Fruit fly (Drosophila melanogaster) whole organism, embryonic: ENCODE measurements around the gene CG14270.

ENCODE experiments used
- Antp ChIP-seq: fragments of 200-800 bp; sonication (Bioruptor generic); optimal IDR thresholded peaks from 3 replicates; lab custom pipeline; 2016; ENCODE audit warnings: missing biosample characterization, missing genetic modification characterization
- Atf6 ChIP-seq: fragments of 200-800 bp; sonication (Bioruptor generic); IDR thresholded peaks from 2 replicates; pipeline ENCODE4 v1.3.6; 2022; ENCODE audit warnings: missing biosample characterization, missing genetic modification characterization
- Bgb ChIP-seq: fragments of 200-800 bp; sonication (Bioruptor generic); IDR thresholded peaks from 2 replicates; pipeline ENCODE4 v1.3.6; 2022; ENCODE audit warnings: missing biosample characterization, missing genetic modification characterization; ENCODE audit not compliant: partially characterized antibody
- CG10209 ChIP-seq: fragments of 200-800 bp; sonication (Bioruptor generic); optimal IDR thresholded peaks from 3 replicates; lab custom pipeline; 2017; ENCODE audit warnings: missing biosample characterization, mild to moderate bottlenecking, missing genetic modification characterization, missing genetic modification reagents
- CG11398 ChIP-seq: fragments of 200-800 bp; sonication (Bioruptor generic); optimal IDR thresholded peaks from 2 replicates; lab custom pipeline; 2016; ENCODE audit warnings: missing biosample characterization, missing genetic modification characterization
- CG12219 ChIP-seq: fragments of 200-800 bp; sonication (Bioruptor generic); optimal IDR thresholded peaks from 3 replicates; lab custom pipeline; 2018; ENCODE audit warnings: missing biosample characterization, mild to moderate bottlenecking, missing genetic modification characterization
- CG1529 ChIP-seq: fragments of 200-800 bp; sonication (Bioruptor generic); optimal IDR thresholded peaks from 3 replicates; lab custom pipeline; 2018; ENCODE audit warnings: missing biosample characterization, missing genetic modification characterization
- CG1792 ChIP-seq: fragments of 200-800 bp; sonication (Bioruptor generic); optimal IDR thresholded peaks from 2 replicates; lab custom pipeline; 2016; ENCODE audit warnings: missing biosample characterization, missing genetic modification characterization
- CG31388 ChIP-seq: fragments of 200-800 bp; sonication (Bioruptor generic); optimal IDR thresholded peaks from 2 replicates; lab custom pipeline; 2016; ENCODE audit warnings: missing biosample characterization, missing genetic modification characterization
- CG3163 ChIP-seq: fragments of 200-800 bp; sonication (Bioruptor generic); optimal IDR thresholded peaks from 3 replicates; lab custom pipeline; 2016; ENCODE audit warnings: missing biosample characterization, missing genetic modification characterization
- CG3995 ChIP-seq: fragments of 200-800 bp; sonication (Bioruptor generic); optimal IDR thresholded peaks from 3 replicates; lab custom pipeline; 2016; ENCODE audit warnings: missing biosample characterization, missing genetic modification characterization
- CG4282 ChIP-seq: fragments of 200-800 bp; sonication (Bioruptor generic); optimal IDR thresholded peaks from 2 replicates; lab custom pipeline; 2016; ENCODE audit warnings: missing biosample characterization, missing genetic modification characterization
- CG4707 ChIP-seq: fragments of 200-800 bp; sonication (Bioruptor generic); optimal IDR thresholded peaks from 2 replicates; lab custom pipeline; 2018; ENCODE audit warnings: missing biosample characterization, mild to moderate bottlenecking, missing genetic modification characterization, moderate library complexity
- CG6813 ChIP-seq: fragments of 200-800 bp; sonication (Bioruptor generic); optimal IDR thresholded peaks from 2 replicates; lab custom pipeline; 2017; ENCODE audit warnings: missing biosample characterization, missing genetic modification characterization, mild to moderate bottlenecking, moderate library complexity, missing genetic modification reagents
- CG7271 ChIP-seq: fragments of 200-800 bp; sonication (Bioruptor generic); optimal IDR thresholded peaks from 2 replicates; lab custom pipeline; 2018; ENCODE audit warnings: missing biosample characterization, mild to moderate bottlenecking, missing genetic modification characterization, moderate library complexity
- CG8089 ChIP-seq: fragments of 200-800 bp; sonication (Bioruptor generic); optimal IDR thresholded peaks from 3 replicates; lab custom pipeline; 2016; ENCODE audit warnings: missing biosample characterization, missing genetic modification characterization
- CG9876 ChIP-seq: fragments of 200-800 bp; sonication (Bioruptor generic); optimal IDR thresholded peaks from 2 replicates; lab custom pipeline; 2016; ENCODE audit warnings: missing biosample characterization, missing genetic modification characterization
- Chrac-16 ChIP-seq: fragments of 200-800 bp; sonication (Bioruptor generic); optimal IDR thresholded peaks from 3 replicates; lab custom pipeline; 2016; ENCODE audit warnings: missing biosample characterization, missing genetic modification characterization
- Dll ChIP-seq: fragments of 200-800 bp; sonication (Bioruptor generic); IDR thresholded peaks from 4 replicates; pipeline ENCODE4 v1.3.6; 2022; ENCODE audit warnings: missing biosample characterization, missing genetic modification characterization; ENCODE audit not compliant: partially characterized antibody
- E2f2 ChIP-seq: fragments of 200-800 bp; sonication (Bioruptor generic); IDR thresholded peaks from 2 replicates; pipeline ENCODE4 v1.3.6; 2022; ENCODE audit warnings: missing biosample characterization, missing genetic modification characterization
- Gug ChIP-seq: fragments of 200-800 bp; sonication (Bioruptor generic); IDR thresholded peaks from 4 replicates; pipeline ENCODE4 v1.3.6; 2022; ENCODE audit warnings: missing biosample characterization, missing genetic modification characterization
- Hey ChIP-seq: fragments of 200-800 bp; sonication (Bioruptor generic); optimal IDR thresholded peaks from 3 replicates; lab custom pipeline; 2018; ENCODE audit warnings: missing biosample characterization, mild to moderate bottlenecking, missing genetic modification characterization
- Hr78 ChIP-seq, 2 experiments: fragments of 200-800 bp in 1 of 2; fragments of >200 bp in 1 of 2; sonication (Bioruptor generic) in 1 of 2; optimal IDR thresholded peaks; 2 replicates each; lab custom pipeline; 2017 to 2019; ENCODE audit warnings: missing biosample characterization in 2 of 2, missing genetic modification characterization in 2 of 2, mild to moderate bottlenecking in 1 of 2, moderate library complexity in 1 of 2
- Lim3 ChIP-seq: fragments of 200-800 bp; sonication (Bioruptor generic); IDR thresholded peaks from 2 replicates; pipeline ENCODE4 v1.3.6; 2022; ENCODE audit warnings: missing biosample characterization, missing genetic modification characterization
- Scr ChIP-seq: fragments of 200-800 bp; sonication (Bioruptor generic); IDR thresholded peaks from 2 replicates; pipeline ENCODE4 v1.3.6; 2022; ENCODE audit warnings: missing biosample characterization, missing genetic modification characterization; ENCODE audit not compliant: partially characterized antibody
- danr ChIP-seq: fragments of 200-800 bp; sonication (Bioruptor generic); IDR thresholded peaks from 2 replicates; pipeline ENCODE4 v1.3.6; 2022; ENCODE audit warnings: missing biosample characterization, missing genetic modification characterization
- dysf ChIP-seq: fragments of 200-800 bp; sonication (Bioruptor generic); IDR thresholded peaks from 3 replicates; pipeline ENCODE4 v1.3.6; 2022; ENCODE audit warnings: missing biosample characterization, missing genetic modification characterization
- en ChIP-seq: fragments of 200-800 bp; sonication (Bioruptor generic); optimal IDR thresholded peaks from 2 replicates; lab custom pipeline; 2016; ENCODE audit warnings: missing biosample characterization, missing genetic modification characterization
- grn ChIP-seq: fragments of 200-800 bp; sonication (Bioruptor generic); optimal IDR thresholded peaks from 3 replicates; lab custom pipeline; 2017; ENCODE audit warnings: missing biosample characterization, missing genetic modification characterization
- hbn ChIP-seq: fragments of 200-800 bp; sonication (Bioruptor generic); IDR thresholded peaks from 2 replicates; pipeline ENCODE4 v1.3.6; 2022; ENCODE audit warnings: missing biosample characterization, missing genetic modification characterization; ENCODE audit not compliant: partially characterized antibody
- jing ChIP-seq: fragments of 200-800 bp; sonication (Bioruptor generic); optimal IDR thresholded peaks from 2 replicates; lab custom pipeline; 2018; ENCODE audit warnings: missing biosample characterization, mild to moderate bottlenecking, missing genetic modification characterization
- jumu ChIP-seq: fragments of 200-800 bp; sonication (Bioruptor generic); optimal IDR thresholded peaks from 3 replicates; lab custom pipeline; 2016; ENCODE audit warnings: missing biosample characterization, missing genetic modification characterization
- klu ChIP-seq: fragments of 200-800 bp; sonication (Bioruptor generic); IDR thresholded peaks from 2 replicates; pipeline ENCODE4 v1.3.6; 2022; ENCODE audit warnings: missing biosample characterization, missing genetic modification characterization
- knrl ChIP-seq: fragments of 200-800 bp; sonication (Bioruptor generic); IDR thresholded peaks from 3 replicates; pipeline ENCODE4 v1.3.6; 2022; ENCODE audit warnings: missing biosample characterization, missing genetic modification characterization; ENCODE audit not compliant: partially characterized antibody
- lmd ChIP-seq: fragments of 200-800 bp; sonication (Bioruptor generic); IDR thresholded peaks from 2 replicates; pipeline ENCODE4 v1.3.6; 2022; ENCODE audit warnings: missing biosample characterization, missing genetic modification characterization
- maf-S ChIP-seq: fragments of 200-800 bp; sonication (Bioruptor generic); optimal IDR thresholded peaks from 2 replicates; lab custom pipeline; 2016; ENCODE audit warnings: missing biosample characterization, missing genetic modification characterization
- onecut ChIP-seq: fragments of 200-800 bp; sonication (Bioruptor generic); IDR thresholded peaks from 2 replicates; pipeline ENCODE4 v1.3.6; 2022; ENCODE audit warnings: missing biosample characterization, missing genetic modification characterization
- pho ChIP-seq: fragments of 200-800 bp; sonication (Bioruptor generic); optimal IDR thresholded peaks from 2 replicates; lab custom pipeline; 2016; ENCODE audit warnings: missing biosample characterization, missing genetic modification characterization
- run ChIP-seq: fragments of 200-800 bp; sonication (Bioruptor generic); optimal IDR thresholded peaks from 3 replicates; lab custom pipeline; 2018; ENCODE audit warnings: missing biosample characterization, mild to moderate bottlenecking, missing genetic modification characterization
- schlank ChIP-seq: fragments of 200-800 bp; sonication (Bioruptor generic); optimal IDR thresholded peaks from 2 replicates; lab custom pipeline; 2018; ENCODE audit warnings: missing biosample characterization, mild to moderate bottlenecking, missing genetic modification characterization
- sens ChIP-seq: fragments of 200-800 bp; sonication (Bioruptor generic); peaks from one replicate; lab custom pipeline; 2016; ENCODE audit warnings: missing biosample characterization, missing genetic modification characterization
- shn ChIP-seq: fragments of 200-800 bp; sonication (Bioruptor generic); optimal IDR thresholded peaks from 3 replicates; lab custom pipeline; 2016; ENCODE audit warnings: missing biosample characterization, missing genetic modification characterization
- sna ChIP-seq: fragments of 200-800 bp; sonication (Bioruptor generic); IDR thresholded peaks from 2 replicates; pipeline ENCODE4 v1.3.6; 2022; ENCODE audit warnings: missing biosample characterization, missing genetic modification characterization; ENCODE audit not compliant: partially characterized antibody
- sob ChIP-seq: fragments of 200-800 bp; sonication (Bioruptor generic); IDR thresholded peaks from 2 replicates; pipeline ENCODE4 v1.3.6; 2022; ENCODE audit warnings: missing biosample characterization, missing genetic modification characterization
- sr ChIP-seq: fragments of 200-800 bp; sonication (Bioruptor generic); IDR thresholded peaks from 3 replicates; pipeline ENCODE4 v1.3.6; 2022; ENCODE audit warnings: missing biosample characterization, missing genetic modification characterization
- tap ChIP-seq: fragments of 200-800 bp; optimal IDR thresholded peaks from 3 replicates; lab custom pipeline; 2019; ENCODE audit warnings: missing biosample characterization, mild to moderate bottlenecking, missing genetic modification characterization, moderate library complexity
- tio ChIP-seq: fragments of 200-800 bp; sonication (Bioruptor generic); optimal IDR thresholded peaks from 2 replicates; lab custom pipeline; 2017; ENCODE audit warnings: missing biosample characterization, missing genetic modification characterization, inconsistent platforms
- tna ChIP-seq: fragments of 200-800 bp; sonication (Bioruptor generic); IDR thresholded peaks from 2 replicates; pipeline ENCODE4 v1.3.6; 2022; ENCODE audit warnings: missing biosample characterization, missing genetic modification characterization; ENCODE audit not compliant: partially characterized antibody
- zfh1 ChIP-seq: fragments of 200-800 bp; sonication (Bioruptor generic); IDR thresholded peaks from 3 replicates; pipeline ENCODE4 v1.3.6; 2022; ENCODE audit warnings: missing biosample characterization, missing genetic modification characterization

Gene CG14270

dm6 chrX:3482119-3483014 lies 2.8 kb downstream of the CG14270 start, which contains the start of the genes CG10804 and CG10802 (continued):
- TF ChIP-seq Scr (peak; percentile 80), Gug (GFP tag; lab: Robert Waterston, UW) (peak; percentile 83), Chrac-16 (GFP tag; lab: Kevin White, UChicago) (peak; percentile 84), hbn (peak; percentile 45; the same call in 1 of the 2 replicates), pho (GFP tag; lab: Kevin White, UChicago) (peak; percentile 67), knrl (GFP tag; lab: Robert Waterston, UW) (peak; percentile 82), Dll (GFP tag; lab: Robert Waterston, UW) (peak; percentile 81), Bgb (GFP tag; lab: Robert Waterston, UW) (peak; percentile 62), CG1529 (GFP tag; lab: Kevin White, UChicago) (peak; percentile 7), lmd (GFP tag; lab: Robert Waterston, UW) (peak; percentile 80), CG1792 (GFP tag; lab: Kevin White, UChicago) (peak; percentile 69), CG8089 (GFP tag; lab: Kevin White, UChicago) (peak; percentile 67), klu (peak; percentile 82), Antp (GFP tag; lab: Kevin White, UChicago) (peak; percentile 85), CG3995 (GFP tag; lab: Kevin White, UChicago) (peak; percentile 98), CG4282 (peak; percentile 71), sens (GFP tag; lab: Kevin White, UChicago) (peak; percentile 97), CG9876 (GFP tag; lab: Kevin White, UChicago) (peak; percentile 58), onecut (GFP tag; lab: Robert Waterston, UW) (peak; percentile 24; the same call in 1 of the 2 replicates), jumu (peak; percentile 83), danr (GFP tag; lab: Robert Waterston, UW) (peak; percentile 72), sna (GFP tag; lab: Robert Waterston, UW) (peak; percentile 74), CG12219 (GFP tag; lab: Kevin White, UChicago) (no peak), sr (GFP tag; lab: Robert Waterston, UW) (peak; percentile 29; the same call in 1 of the 3 replicates), schlank (tag; lab: Kevin White, UChicago) (peak; percentile 42), dysf (GFP tag; lab: Robert Waterston, UW) (peak; percentile 89), tap (tag; lab: Kevin White, UChicago) (no peak), maf-S (GFP tag; lab: Kevin White, UChicago) (peak; percentile 66), CG3163 (GFP tag; lab: Kevin White, UChicago) (peak; percentile 58), CG4707 (no peak), CG31388 (no peak), jing (GFP tag; lab: Kevin White, UChicago) (peak; percentile 3), zfh1 (GFP tag; lab: Robert Waterston, UW) (peak; percentile 90), CG7271 (tag; lab: Kevin White, UChicago) (no peak), sob (peak; percentile 89), CG6813 (GFP tag; lab: Kevin White, UChicago) (no peak), tio (GFP tag; lab: Kevin White, UChicago) (peak; percentile 69), Hey (tag; lab: Kevin White, UChicago) (no peak), tna (GFP tag; lab: Robert Waterston, UW) (peak; percentile 12; the same call in 1 of the 2 replicates), E2f2 (GFP tag; lab: Robert Waterston, UW) (peak; percentile 71), Atf6 (GFP tag; lab: Robert Waterston, UW) (peak; percentile 81), run (no peak), shn (GFP tag; lab: Kevin White, UChicago) (peak; percentile 92), grn (no peak), Lim3 (GFP tag; lab: Robert Waterston, UW) (0 out of 2 replicates have a peak, but pooled peaks have one; percentile 42), Hr78 (GFP tag; optimal IDR thresholded peaks at IDR 0.05; lab: Kevin White, UChicago) (no peak), en (GFP tag; lab: Kevin White, UChicago) (peak; percentile 34), CG11398 (GFP tag; lab: Kevin White, UChicago) (peak; percentile 19), CG10209 (GFP tag; lab: Kevin White, UChicago) (peak; percentile 57)
